Fruit fly (Drosophila melanogaster) S2 (cell line): ENCODE measurements around the gene saturn.

ENCODE experiments used
- CG8478 ChIP-seq: fragments of >200 bp; optimal IDR thresholded peaks from 2 replicates; lab custom pipeline; 2018
- CTCF ChIP-seq, 2 experiments: fragments of >200 bp; optimal IDR thresholded peaks; 2 replicates each; lab custom pipeline; 2018

DNA sequence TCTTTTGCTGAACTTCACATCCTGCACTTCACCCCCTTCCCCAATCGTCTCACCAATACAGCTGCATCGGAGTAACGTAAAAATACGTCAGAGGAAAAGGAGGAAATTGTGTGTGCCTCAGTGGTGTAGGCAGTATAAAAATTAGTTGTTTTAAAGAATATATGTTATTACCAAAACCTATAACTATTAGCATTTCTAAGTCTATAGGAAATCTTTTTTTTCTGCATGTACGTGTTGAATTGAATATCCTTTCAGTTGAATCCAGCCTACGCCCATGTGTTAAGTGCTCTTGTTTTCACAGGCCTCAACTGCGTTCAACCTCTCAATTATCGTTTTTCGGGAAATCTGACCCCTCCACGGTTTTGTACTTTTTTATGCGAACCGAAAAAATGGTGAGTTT, 41.2 kb upstream of the saturn start:
- no peak for TF ChIP-seq CG8478 (lab: Kevin White, UChicago)
- TF ChIP-seq CTCF (optimal IDR thresholded peaks at IDR 0.05; lab: Kevin White, UChicago) = no peak
